Fruit fly (Drosophila melanogaster): ENCODE data around the gene RhoGEF64C.

- no peak for TF ChIP-seq EcR (GFP tag; optimal IDR thresholded peaks at IDR 0.05)
- no peak for TF ChIP-seq Dll (optimal IDR thresholded peaks at IDR 0.05)
- TF ChIP-seq pan (optimal IDR thresholded peaks at IDR 0.05), result no peak
- TF ChIP-seq usp (GFP tag; optimal IDR thresholded peaks at IDR 0.05), result no peak
- TF ChIP-seq psq (optimal IDR thresholded peaks at IDR 0.05), result no peak
Observed at dm6 chr3L:4843428-4843827, 150.8 kb downstream of the RhoGEF64C start.
